Worm (Caenorhabditis elegans) whole organism, L3 larva: ENCODE results near the gene W06G6.17.

Experiments
- hmg-11 ChIP-seq: sonication (generic microtip); optimal IDR thresholded peaks from 2 replicates; lab custom pipeline; 2016; ENCODE audit warnings: missing genetic modification characterization, missing compliant biosample characterization
- nhr-12 ChIP-seq: fragments of 150-350 bp; optimal IDR thresholded peaks from 2 replicates; lab custom pipeline; 2014; ENCODE audit warnings: missing biosample characterization, missing genetic modification characterization

DNA sequence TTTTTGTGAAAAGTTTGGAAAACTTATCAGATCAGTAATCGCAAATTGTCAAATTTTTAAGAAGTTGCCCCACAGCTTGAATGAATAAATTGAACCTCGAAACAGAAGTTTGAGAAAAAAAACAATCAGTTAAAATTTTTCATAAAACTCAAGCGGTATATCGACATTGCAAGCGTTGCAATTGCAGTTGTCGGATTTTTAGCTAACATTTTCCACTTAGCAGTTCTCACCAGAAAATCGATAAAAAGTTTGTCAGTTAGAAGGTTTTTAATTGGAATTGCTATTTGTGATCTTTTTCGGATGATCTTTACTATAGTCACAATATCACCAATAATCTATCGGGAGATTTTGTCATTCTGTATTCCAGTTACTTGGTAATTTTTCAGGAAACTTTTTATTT lies 40.7 kb upstream of the W06G6.17 start, which contains the start of gene srw-43:
- TF ChIP-seq nhr-12 (tag; lab: Kevin White, UChicago) (no peak), hmg-11 (tag; lab: Kevin White, UChicago) (no peak)
